Worm (Caenorhabditis elegans): Measurements from ENCODE around the gene epg-7.
A peak's percentile ranks its signal among the peaks of the same experiment; 100 is the strongest.

Gene epg-7

ce11 chrX:7306434-7306833 lies 28.1 kb upstream of the epg-7 start:
- TF ChIP-seq dpl-1 (GFP tag; optimal IDR thresholded peaks at IDR 0.05) = peak in 2 of 3 experiments; percentile 15 to 27
- TF ChIP-seq mab-9 (GFP tag; IDR thresholded peaks at IDR 0.05) = no peak
- TF ChIP-seq Y116A8C.19 (tag; optimal IDR thresholded peaks at IDR 0.05; ENCODE audit: borderline replicate concordance) = no peak
- TF ChIP-seq tlp-1 (tag; optimal IDR thresholded peaks at IDR 0.05) = no peak
- TF ChIP-seq blmp-1 (tag; optimal IDR thresholded peaks at IDR 0.05) = peak; percentile 51
- no peak for TF ChIP-seq aha-1 (tag; optimal IDR thresholded peaks at IDR 0.05)
- peak; percentile 84 for TF ChIP-seq nhr-20 (tag; optimal IDR thresholded peaks at IDR 0.05)
- TF ChIP-seq efl-1 (optimal IDR thresholded peaks at IDR 0.05) = peak; percentile 31 to 47
- TF ChIP-seq efl-1 (GFP tag; optimal IDR thresholded peaks at IDR 0.05 in 1 of 2) = peak in 1 of 2 experiments; percentile 78
- peak; percentile 41 to 66 for TF ChIP-seq lsy-2 (tag; optimal IDR thresholded peaks at IDR 0.05)
- TF ChIP-seq ztf-4 (tag; optimal IDR thresholded peaks at IDR 0.05) = no peak
- TF ChIP-seq ets-5 (GFP tag; IDR thresholded peaks at IDR 0.05) = no peak
- no peak for TF ChIP-seq zag-1 (tag; optimal IDR thresholded peaks at IDR 0.05)
- TF ChIP-seq sup-37 (GFP tag; optimal IDR thresholded peaks at IDR 0.05) = no peak
- no peak for TF ChIP-seq C04F5.9 (tag; optimal IDR thresholded peaks at IDR 0.05)
- no peak for TF ChIP-seq nhr-28 (tag; optimal IDR thresholded peaks at IDR 0.05)
- TF ChIP-seq F16B12.6 (tag; optimal IDR thresholded peaks at IDR 0.05) = peak; percentile 13
- no peak for TF ChIP-seq unc-130 (tag; optimal IDR thresholded peaks at IDR 0.05)
- TF ChIP-seq unc-62 (GFP tag; optimal IDR thresholded peaks at IDR 0.05) = no peak
- TF ChIP-seq ceh-8 (GFP tag; optimal IDR thresholded peaks at IDR 0.05) = no peak
- peak; percentile 57 for TF ChIP-seq rnt-1 (tag; optimal IDR thresholded peaks at IDR 0.05)
- no peak for TF ChIP-seq efl-3 (GFP tag; optimal IDR thresholded peaks at IDR 0.05)
- no peak for TF ChIP-seq egl-13 (tag; optimal IDR thresholded peaks at IDR 0.05)
- TF ChIP-seq jun-1 (tag; optimal IDR thresholded peaks at IDR 0.05) = peak; percentile 26
- TF ChIP-seq mef-2 (tag; optimal IDR thresholded peaks at IDR 0.05) = peak; percentile 34
- no peak for TF ChIP-seq C16A3.4 (tag; optimal IDR thresholded peaks at IDR 0.05)
- peak; percentile 58 for TF ChIP-seq tbx-2 (tag; optimal IDR thresholded peaks at IDR 0.05)
- no peak for TF ChIP-seq sptf-1 (tag; optimal IDR thresholded peaks at IDR 0.05)
- no peak for TF ChIP-seq C34B4.2 (tag; optimal IDR thresholded peaks at IDR 0.05)
- peak; percentile 58 for TF ChIP-seq mep-1 (tag; optimal IDR thresholded peaks at IDR 0.05)
- no peak for TF ChIP-seq sox-4 (tag; optimal IDR thresholded peaks at IDR 0.05)
- no peak for TF ChIP-seq ceh-90 (tag; optimal IDR thresholded peaks at IDR 0.05)
- TF ChIP-seq nhr-85 (tag) = peak; percentile 80
- no peak for TF ChIP-seq pag-3 (tag; optimal IDR thresholded peaks at IDR 0.05; ENCODE audit: borderline replicate concordance, insufficient read depth)
- peak; percentile 27 for TF ChIP-seq skn-1 (tag; optimal IDR thresholded peaks at IDR 0.05)
- no peak for TF ChIP-seq pqm-1 (tag; optimal IDR thresholded peaks at IDR 0.05)
- no peak for TF ChIP-seq ama-1 (optimal IDR thresholded peaks at IDR 0.05)
- TF ChIP-seq xbp-1 (tag; optimal IDR thresholded peaks at IDR 0.05) = peak; percentile 91
- TF ChIP-seq nhr-90 (tag; optimal IDR thresholded peaks at IDR 0.05; ENCODE audit: poor library complexity) = peak; percentile 20
- TF ChIP-seq ztf-11 (tag; optimal IDR thresholded peaks at IDR 0.05) = no peak
- peak; percentile 65 for TF ChIP-seq swsn-7 (tag; optimal IDR thresholded peaks at IDR 0.05)
- TF ChIP-seq hlh-17 (GFP tag; optimal IDR thresholded peaks at IDR 0.05; ENCODE audit: borderline replicate concordance) = no peak
- TF ChIP-seq fos-1 (tag; optimal IDR thresholded peaks at IDR 0.05) = no peak
- TF ChIP-seq lin-15B (tag; optimal IDR thresholded peaks at IDR 0.05) = no peak
- no peak for TF ChIP-seq aly-2 (tag; optimal IDR thresholded peaks at IDR 0.05)
- TF ChIP-seq lin-39 (tag; optimal IDR thresholded peaks at IDR 0.05) = no peak
- no peak for TF ChIP-seq pax-3 (tag; optimal IDR thresholded peaks at IDR 0.05)
- TF ChIP-seq nhr-84 (tag; optimal IDR thresholded peaks at IDR 0.05) = no peak
- peak; percentile 12 for TF ChIP-seq nhr-77 (tag; optimal IDR thresholded peaks at IDR 0.05)
- TF ChIP-seq fkh-10 (GFP tag; optimal IDR thresholded peaks at IDR 0.05) = peak; percentile 13
- TF ChIP-seq isw-1 (GFP tag; IDR thresholded peaks at IDR 0.05) = peak; percentile 47
- TF ChIP-seq nhr-71 (tag; optimal IDR thresholded peaks at IDR 0.05) = peak; percentile 69
- no peak for TF ChIP-seq snpc-4 (tag; optimal IDR thresholded peaks at IDR 0.05)
- no peak for TF ChIP-seq alr-1 (tag; optimal IDR thresholded peaks at IDR 0.05; ENCODE audit: borderline replicate concordance)
- TF ChIP-seq lir-3 (tag; optimal IDR thresholded peaks at IDR 0.05; ENCODE audit: poor library complexity) = peak; percentile 59
